Fruit fly (Drosophila melanogaster): ENCODE measurements around the gene CG42709.
A peak's percentile ranks its signal among the peaks of the same experiment; 100 is the strongest.

CG42709 gene

DNA sequence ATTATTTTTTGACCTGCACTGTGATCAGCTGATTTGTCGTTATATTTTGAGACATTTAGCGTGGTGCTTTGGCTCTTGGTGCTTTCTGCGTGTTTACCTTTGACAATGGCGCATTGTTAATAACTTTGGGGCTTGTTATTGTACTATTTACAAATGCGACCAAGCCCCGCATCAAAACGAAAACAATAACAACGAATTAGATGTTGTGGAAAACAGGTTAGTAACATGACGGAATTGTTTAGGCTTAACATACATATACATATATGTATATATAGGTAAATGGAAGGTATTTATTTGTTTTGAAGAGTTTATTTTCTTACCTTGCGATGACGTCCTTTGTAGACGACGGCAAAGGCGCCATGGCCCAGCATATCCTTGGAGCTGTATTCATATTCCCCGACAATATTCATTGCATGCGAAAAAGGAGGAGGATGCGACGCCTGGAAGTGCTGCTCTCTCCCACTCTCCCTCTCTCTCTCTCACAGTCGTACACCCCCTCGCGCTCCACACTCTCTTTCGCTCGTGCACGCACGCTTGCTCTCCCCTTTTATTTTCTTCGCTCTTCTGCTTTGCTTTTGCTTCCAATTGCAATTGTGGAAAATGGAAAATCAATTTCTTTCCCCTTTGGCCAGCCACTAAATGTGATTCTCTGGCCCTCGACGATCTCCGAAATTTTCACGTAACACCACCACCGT, 14.2 kb downstream of the CG42709 start (continued):
- no peak for TF ChIP-seq CG14710 (tag; optimal IDR thresholded peaks at IDR 0.05)
- TF ChIP-seq slou (GFP tag; optimal IDR thresholded peaks at IDR 0.05): no peak
- no peak for TF ChIP-seq NC2β (GFP tag; optimal IDR thresholded peaks at IDR 0.05)
- TF ChIP-seq CG4820 (GFP tag; optimal IDR thresholded peaks at IDR 0.05): no peak
- no peak for TF ChIP-seq gsb-n (tag; optimal IDR thresholded peaks at IDR 0.05)
- no peak for TF ChIP-seq schlank (tag; optimal IDR thresholded peaks at IDR 0.05)
- no peak for TF ChIP-seq caup (GFP tag; optimal IDR thresholded peaks at IDR 0.05; ENCODE audit: severe bottlenecking)
- TF ChIP-seq CG32532 (GFP tag; IDR thresholded peaks at IDR 0.05): peak; percentile 15; the same call in 1 of the 2 replicates
- TF ChIP-seq Kr (GFP tag; optimal IDR thresholded peaks at IDR 0.05): no peak
- TF ChIP-seq CG30403 (GFP tag; optimal IDR thresholded peaks at IDR 0.05): peak; percentile 17
- TF ChIP-seq CG42726 (GFP tag; IDR thresholded peaks at IDR 0.05; ENCODE audit: partially characterized antibody): no peak
- no peak for TF ChIP-seq CG8290 (GFP tag; optimal IDR thresholded peaks at IDR 0.05)
- TF ChIP-seq CG8290 (tag; optimal IDR thresholded peaks at IDR 0.05): peak in 1 of 2 experiments; percentile 42
- no peak for TF ChIP-seq B-H2 (GFP tag; optimal IDR thresholded peaks at IDR 0.05)
- no peak for TF ChIP-seq CG17912 (GFP tag; optimal IDR thresholded peaks at IDR 0.05)
- no peak for TF ChIP-seq CG3407 (GFP tag; optimal IDR thresholded peaks at IDR 0.05)
- no peak for TF ChIP-seq Dip2 (GFP tag; IDR thresholded peaks at IDR 0.05)
- no peak for TF ChIP-seq sqz (GFP tag; optimal IDR thresholded peaks at IDR 0.05)
- TF ChIP-seq Fer2 (tag; optimal IDR thresholded peaks at IDR 0.05): no peak
- no peak for TF ChIP-seq ewg (GFP tag; optimal IDR thresholded peaks at IDR 0.05)
- no peak for TF ChIP-seq Mes4 (GFP tag; optimal IDR thresholded peaks at IDR 0.05)
- TF ChIP-seq scrt (GFP tag; optimal IDR thresholded peaks at IDR 0.05): no peak
- TF ChIP-seq BEAF-32 (GFP tag; optimal IDR thresholded peaks at IDR 0.05): no peak
- TF ChIP-seq CG4404 (GFP tag; IDR thresholded peaks at IDR 0.05): no peak
- 0 out of 4 replicates have a peak, but pooled peaks have one; percentile 78 for TF ChIP-seq chinmo (GFP tag; IDR thresholded peaks at IDR 0.05; ENCODE audit: partially characterized antibody)
- no peak for TF ChIP-seq HLH3B (GFP tag; IDR thresholded peaks at IDR 0.05)
- no peak for TF ChIP-seq dmrt11E (tag; optimal IDR thresholded peaks at IDR 0.05)
- TF ChIP-seq CG3847 (GFP tag; IDR thresholded peaks at IDR 0.05): no peak
- TF ChIP-seq seq (GFP tag; IDR thresholded peaks at IDR 0.05): no peak
- TF ChIP-seq D19B (GFP tag; optimal IDR thresholded peaks at IDR 0.05): no peak
- no peak for TF ChIP-seq ranshi (GFP tag; IDR thresholded peaks at IDR 0.05)
- TF ChIP-seq CG3726 (GFP tag; IDR thresholded peaks at IDR 0.05): no peak
- TF ChIP-seq CG12219 (GFP tag; optimal IDR thresholded peaks at IDR 0.05): no peak
- no peak for TF ChIP-seq gcm2 (GFP tag; optimal IDR thresholded peaks at IDR 0.05)
- TF ChIP-seq CG18476 (GFP tag; optimal IDR thresholded peaks at IDR 0.05): no peak
- TF ChIP-seq CG3995 (GFP tag; optimal IDR thresholded peaks at IDR 0.05): no peak
- no peak for TF ChIP-seq CG6683 (GFP tag; optimal IDR thresholded peaks at IDR 0.05)
- TF ChIP-seq CG2199 (GFP tag; IDR thresholded peaks at IDR 0.05): peak; percentile 76
- peak; percentile 96 for TF ChIP-seq crol (GFP tag; IDR thresholded peaks at IDR 0.05)
- TF ChIP-seq Doc3 (GFP tag; IDR thresholded peaks at IDR 0.05; ENCODE audit: partially characterized antibody): peak; percentile 22; the same call in 1 of the 3 replicates
- TF ChIP-seq row (GFP tag; IDR thresholded peaks at IDR 0.05): no peak
- TF ChIP-seq Hr39 (optimal IDR thresholded peaks at IDR 0.05): no peak
- no peak for TF ChIP-seq CG10543 (GFP tag; optimal IDR thresholded peaks at IDR 0.05)
- no peak for TF ChIP-seq bowl (GFP tag; IDR thresholded peaks at IDR 0.05)
- TF ChIP-seq oc (tag; optimal IDR thresholded peaks at IDR 0.05): peak; percentile 40
- 0 out of 3 replicates have a peak, but pooled peaks have one; percentile 47 for TF ChIP-seq CG17361 (GFP tag; IDR thresholded peaks at IDR 0.05)
- no peak for TF ChIP-seq dmrt99B (tag; optimal IDR thresholded peaks at IDR 0.05)
- TF ChIP-seq lola (GFP tag; optimal IDR thresholded peaks at IDR 0.05): no peak
- TF ChIP-seq Adf1 (GFP tag; IDR thresholded peaks at IDR 0.05): no peak
- TF ChIP-seq Drgx (GFP tag; IDR thresholded peaks at IDR 0.05): no peak
